Fruit fly (Drosophila melanogaster): Measurements from ENCODE around the gene CG15517.

Gene CG15517

DNA sequence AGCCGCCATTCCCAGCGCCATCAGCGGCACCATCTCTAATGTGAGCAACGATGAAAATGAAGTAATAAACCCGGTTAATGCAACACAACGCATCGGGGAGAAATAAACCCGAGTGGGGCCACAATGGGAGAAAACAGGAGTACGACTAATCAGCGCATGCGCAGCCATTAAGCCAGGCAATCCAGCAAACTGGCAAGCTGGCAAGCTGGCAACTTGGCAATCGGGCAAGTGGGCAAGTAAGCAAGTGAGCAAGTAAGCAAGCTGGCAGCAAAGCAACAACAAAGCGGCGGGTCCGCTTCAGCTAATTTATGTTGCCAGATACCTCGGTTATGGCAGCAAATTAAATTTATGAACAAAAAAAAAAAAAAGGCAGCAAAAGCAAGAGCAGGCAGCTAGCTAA, 4.0 kb downstream of the CG15517 start:
- no peak for TF ChIP-seq EcR (GFP tag; optimal IDR thresholded peaks at IDR 0.05)
- no peak for TF ChIP-seq pan (optimal IDR thresholded peaks at IDR 0.05)
- no peak for TF ChIP-seq usp (GFP tag; optimal IDR thresholded peaks at IDR 0.05)
- no peak for TF ChIP-seq psq (optimal IDR thresholded peaks at IDR 0.05)
- TF ChIP-seq Dll (optimal IDR thresholded peaks at IDR 0.05) = no peak
- no peak for TF ChIP-seq CG8478 (optimal IDR thresholded peaks at IDR 0.05)

dm6 chr3R:29898588-29898987, 5.0 kb downstream of the CG15517 start:
- TF ChIP-seq psq (optimal IDR thresholded peaks at IDR 0.05) = no peak
- TF ChIP-seq usp (GFP tag; optimal IDR thresholded peaks at IDR 0.05) = no peak
- TF ChIP-seq CG8478 (optimal IDR thresholded peaks at IDR 0.05) = no peak
- TF ChIP-seq Dll (optimal IDR thresholded peaks at IDR 0.05) = no peak
- TF ChIP-seq pan (optimal IDR thresholded peaks at IDR 0.05) = no peak

- TF ChIP-seq usp (GFP tag; optimal IDR thresholded peaks at IDR 0.05) (no peak), pan (optimal IDR thresholded peaks at IDR 0.05) (no peak), psq (optimal IDR thresholded peaks at IDR 0.05) (no peak), EcR (GFP tag; optimal IDR thresholded peaks at IDR 0.05) (no peak), CG8478 (optimal IDR thresholded peaks at IDR 0.05) (no peak), Dll (optimal IDR thresholded peaks at IDR 0.05) (no peak)
Measured at dm6 chr3R:29894393-29894792, 9.2 kb downstream of the CG15517 start.

DNA sequence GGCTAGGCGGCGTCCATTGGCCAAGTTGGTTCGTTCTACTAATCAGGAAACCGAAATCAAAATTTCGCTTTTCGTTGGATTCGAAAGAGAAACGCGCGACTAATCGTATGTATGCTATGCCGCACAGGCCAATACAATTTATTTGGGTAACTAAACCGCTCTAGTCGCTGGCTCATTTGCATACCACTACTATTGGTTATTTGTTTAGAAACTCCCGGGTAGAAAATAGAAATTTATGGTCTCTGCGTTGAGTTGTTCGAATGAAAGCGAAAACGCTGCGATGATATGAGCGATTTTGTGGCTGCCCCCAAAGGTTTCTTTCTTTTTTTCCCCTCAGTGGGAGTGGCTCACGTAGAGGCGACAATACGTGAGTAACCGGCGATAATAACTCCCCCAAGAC, 10.6 kb downstream of the CG15517 start:
- TF ChIP-seq pan (optimal IDR thresholded peaks at IDR 0.05) = no peak
- TF ChIP-seq EcR (GFP tag; optimal IDR thresholded peaks at IDR 0.05) = no peak
- no peak for TF ChIP-seq CG8478 (optimal IDR thresholded peaks at IDR 0.05)
- TF ChIP-seq psq (optimal IDR thresholded peaks at IDR 0.05) = no peak
- TF ChIP-seq Dll (optimal IDR thresholded peaks at IDR 0.05) = no peak
- no peak for TF ChIP-seq usp (GFP tag; optimal IDR thresholded peaks at IDR 0.05)

dm6 chr3R:29891183-29891582, 12.4 kb downstream of the CG15517 start:
- TF ChIP-seq Dll (optimal IDR thresholded peaks at IDR 0.05) (no peak), CG8478 (optimal IDR thresholded peaks at IDR 0.05) (no peak), psq (optimal IDR thresholded peaks at IDR 0.05) (no peak), EcR (GFP tag; optimal IDR thresholded peaks at IDR 0.05) (no peak), pan (optimal IDR thresholded peaks at IDR 0.05) (no peak), usp (GFP tag; optimal IDR thresholded peaks at IDR 0.05) (no peak)

DNA sequence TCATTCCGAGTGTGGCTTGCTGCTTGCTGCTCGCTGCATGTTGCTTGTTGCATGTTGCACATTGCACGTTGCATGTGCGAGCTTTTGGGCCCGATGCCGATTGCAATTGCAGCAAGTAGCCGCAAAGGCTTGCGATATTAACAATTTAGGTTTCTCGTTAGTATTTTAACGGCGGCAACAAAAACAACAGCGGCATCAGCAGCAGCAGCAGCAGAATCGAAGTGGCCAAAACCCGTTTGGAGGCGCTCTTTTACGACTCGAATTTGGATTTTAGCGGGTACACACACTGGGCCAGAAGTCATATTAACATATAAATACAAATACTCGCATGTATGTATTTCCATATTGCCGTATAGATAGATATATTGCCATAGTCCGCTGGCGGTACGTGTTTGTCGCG, 23.3 kb downstream of the CG15517 start:
- TF ChIP-seq usp (GFP tag; optimal IDR thresholded peaks at IDR 0.05) (no peak), Dll (optimal IDR thresholded peaks at IDR 0.05) (no peak), EcR (GFP tag; optimal IDR thresholded peaks at IDR 0.05) (no peak), psq (optimal IDR thresholded peaks at IDR 0.05) (no peak), CG8478 (optimal IDR thresholded peaks at IDR 0.05) (no peak), pan (optimal IDR thresholded peaks at IDR 0.05) (no peak)

DNA sequence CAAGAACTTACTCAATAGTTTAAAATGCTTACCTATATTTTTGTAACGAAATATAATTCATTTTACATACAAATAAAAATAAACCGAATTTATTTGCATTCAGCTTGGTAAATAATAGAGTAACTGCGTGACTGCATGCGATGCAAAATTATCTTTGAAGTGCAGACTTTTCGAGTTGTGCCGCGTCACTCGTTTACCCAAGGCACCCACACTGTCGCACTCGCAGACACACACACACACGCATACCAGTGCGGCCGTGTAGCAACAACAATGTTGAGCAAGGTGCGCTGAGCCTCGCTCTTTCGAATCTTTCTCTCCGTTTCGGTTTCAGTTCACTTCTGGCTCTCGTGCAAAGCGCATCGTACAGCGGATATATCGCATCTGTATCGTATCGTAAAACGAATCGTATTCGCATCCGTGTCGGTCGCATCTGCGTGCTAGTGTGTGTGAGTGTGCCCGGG, 26.9 kb downstream of the CG15517 start, which contains the start of gene CG31038:
Gene CG31038 (plus strand): TSS at position 327 of the 461 bp plus-strand sequence.
- TF ChIP-seq CG8478 (optimal IDR thresholded peaks at IDR 0.05) (no peak), usp (GFP tag; optimal IDR thresholded peaks at IDR 0.05) (no peak), EcR (GFP tag; optimal IDR thresholded peaks at IDR 0.05) (no peak), pan (optimal IDR thresholded peaks at IDR 0.05) (no peak), Dll (optimal IDR thresholded peaks at IDR 0.05) (no peak), psq (optimal IDR thresholded peaks at IDR 0.05) (no peak)

- TF ChIP-seq psq (optimal IDR thresholded peaks at IDR 0.05) (no peak), Dll (optimal IDR thresholded peaks at IDR 0.05) (no peak), usp (GFP tag; optimal IDR thresholded peaks at IDR 0.05) (no peak), CG8478 (optimal IDR thresholded peaks at IDR 0.05) (no peak), EcR (GFP tag; optimal IDR thresholded peaks at IDR 0.05) (no peak)
Measured at dm6 chr3R:29876232-29876631, 27.4 kb downstream of the CG15517 start.

DNA sequence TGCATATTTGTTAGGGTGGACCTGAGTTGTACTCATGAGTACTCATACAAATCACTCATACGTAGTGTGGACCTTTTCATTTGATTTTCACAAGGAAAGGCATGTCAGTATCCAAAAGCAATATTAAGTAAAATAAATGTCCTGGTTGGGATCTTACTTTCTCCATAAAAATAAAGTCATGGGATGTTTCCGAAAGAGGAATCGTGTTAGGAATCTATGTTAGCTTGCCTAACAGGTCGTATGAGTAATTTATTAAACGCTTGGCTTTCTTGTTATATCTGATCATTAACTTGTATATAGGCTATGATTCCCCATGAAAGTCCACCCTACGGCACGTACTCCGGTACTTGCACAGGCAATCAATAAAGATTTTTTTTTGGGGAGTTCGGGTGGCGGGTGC, 27.8 kb downstream of the CG15517 start:
- no peak for TF ChIP-seq pan (optimal IDR thresholded peaks at IDR 0.05)
- TF ChIP-seq CG8478 (optimal IDR thresholded peaks at IDR 0.05) = no peak
- no peak for TF ChIP-seq usp (GFP tag; optimal IDR thresholded peaks at IDR 0.05)
- TF ChIP-seq Dll (optimal IDR thresholded peaks at IDR 0.05) = no peak
- no peak for TF ChIP-seq psq (optimal IDR thresholded peaks at IDR 0.05)
- no peak for TF ChIP-seq EcR (GFP tag; optimal IDR thresholded peaks at IDR 0.05)

DNA sequence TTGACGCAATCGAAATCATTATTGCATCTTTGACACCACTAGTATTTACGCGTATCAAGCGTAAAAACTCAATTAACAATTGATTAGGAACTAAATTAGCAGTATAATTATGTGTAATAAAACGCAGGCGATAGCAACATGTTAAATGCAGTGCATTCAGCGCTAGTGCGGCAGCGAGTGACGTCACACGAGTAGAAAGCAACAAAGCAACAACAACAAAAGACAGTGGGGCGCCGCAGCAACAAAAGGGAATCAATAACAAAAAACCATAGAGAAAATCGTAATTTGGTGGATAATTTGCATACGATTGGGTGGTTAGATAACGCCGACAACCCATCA, 34.3 kb downstream of the CG15517 start, which contains the start of gene CG34133:
Gene CG34133 (plus strand): TSS at position 16 of the 339 bp plus-strand sequence.
- TF ChIP-seq usp (GFP tag; optimal IDR thresholded peaks at IDR 0.05) (no peak), psq (optimal IDR thresholded peaks at IDR 0.05) (no peak), CG8478 (optimal IDR thresholded peaks at IDR 0.05) (no peak), pan (optimal IDR thresholded peaks at IDR 0.05) (no peak), Dll (optimal IDR thresholded peaks at IDR 0.05) (no peak), EcR (GFP tag; optimal IDR thresholded peaks at IDR 0.05) (no peak)

DNA sequence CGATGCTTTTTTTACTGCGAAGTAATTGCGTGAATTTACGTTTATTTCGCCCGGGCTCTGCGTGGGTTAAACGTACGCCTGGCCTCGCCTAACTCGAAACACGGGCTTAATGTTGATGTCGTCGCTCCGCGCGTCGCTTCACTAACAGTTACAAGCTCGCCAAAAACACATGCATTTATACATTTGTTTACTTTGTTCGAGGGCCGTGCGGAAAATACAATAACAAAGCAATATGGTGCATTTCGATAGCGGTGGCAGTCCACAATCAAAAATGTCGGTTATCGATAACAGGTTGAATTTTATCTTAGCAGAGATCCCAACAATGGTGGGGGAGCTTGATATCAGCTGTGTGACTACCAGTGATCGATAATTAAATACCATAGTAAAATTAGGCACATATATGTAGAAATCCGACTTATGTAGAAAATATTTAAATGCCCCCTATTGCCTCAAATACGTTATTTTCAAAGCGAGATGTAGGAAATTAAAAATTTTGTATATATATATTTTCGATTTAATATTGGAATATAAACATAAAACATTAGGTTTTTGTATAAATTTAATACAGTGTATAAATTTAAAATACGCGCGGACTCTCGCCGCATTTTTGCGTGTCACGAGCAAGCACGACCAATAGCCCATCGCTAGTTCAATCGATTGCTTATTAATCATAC, 34.8 kb downstream of the CG15517 start, which contains the start of gene Zip99C:
Gene Zip99C (minus strand): TSS at position 220 of the 674 bp plus-strand sequence.
- TF ChIP-seq pan (optimal IDR thresholded peaks at IDR 0.05) = no peak
- TF ChIP-seq Dll (optimal IDR thresholded peaks at IDR 0.05) = no peak
- TF ChIP-seq EcR (GFP tag; optimal IDR thresholded peaks at IDR 0.05) = no peak
- TF ChIP-seq CG8478 (optimal IDR thresholded peaks at IDR 0.05) = no peak
- no peak for TF ChIP-seq psq (optimal IDR thresholded peaks at IDR 0.05)
- TF ChIP-seq usp (GFP tag; optimal IDR thresholded peaks at IDR 0.05) = no peak

dm6 chr3R:29867895-29868294, 35.7 kb downstream of the CG15517 start:
- TF ChIP-seq psq (optimal IDR thresholded peaks at IDR 0.05) (no peak), pan (optimal IDR thresholded peaks at IDR 0.05) (no peak), EcR (GFP tag; optimal IDR thresholded peaks at IDR 0.05) (no peak), CG8478 (optimal IDR thresholded peaks at IDR 0.05) (no peak), usp (GFP tag; optimal IDR thresholded peaks at IDR 0.05) (no peak), Dll (optimal IDR thresholded peaks at IDR 0.05) (no peak)
